Fruit fly (Drosophila melanogaster) whole organism, prepupa: ENCODE data around the gene CG1468.

Experiments used
- CG11294 ChIP-seq: fragments of 200-800 bp; sonication (Bioruptor generic); IDR thresholded peaks from 2 replicates; pipeline ENCODE4 v1.3.6; 2022; ENCODE audit warnings: missing biosample characterization, missing genetic modification characterization
- CG32006 ChIP-seq: fragments of 200-800 bp; sonication (Bioruptor generic); optimal IDR thresholded peaks from 3 replicates; lab custom pipeline; 2017; ENCODE audit warnings: missing biosample characterization, mild to moderate bottlenecking, missing genetic modification characterization
- CG6854 ChIP-seq: fragments of 200-800 bp; sonication (Bioruptor generic); optimal IDR thresholded peaks from 2 replicates; lab custom pipeline; 2017; ENCODE audit warnings: missing biosample characterization, mild to moderate bottlenecking, missing genetic modification characterization
- CG7368 ChIP-seq: fragments of 200-800 bp; sonication (Bioruptor generic); optimal IDR thresholded peaks from 3 replicates; lab custom pipeline; 2016; ENCODE audit warnings: missing biosample characterization, missing genetic modification characterization
- CG8119 ChIP-seq: fragments of 200-800 bp; sonication (Bioruptor generic); IDR thresholded peaks from 3 replicates; pipeline ENCODE4 v1.3.6; 2022; ENCODE audit warnings: missing biosample characterization, missing genetic modification characterization
- Hr4 ChIP-seq: fragments of 200-800 bp; sonication (Bioruptor generic); optimal IDR thresholded peaks from 3 replicates; lab custom pipeline; 2016; ENCODE audit warnings: missing biosample characterization, missing genetic modification characterization
- OdsH ChIP-seq: fragments of 200-800 bp; sonication (Bioruptor generic); optimal IDR thresholded peaks from 3 replicates; lab custom pipeline; 2016; ENCODE audit warnings: missing biosample characterization, missing genetic modification characterization
- Sox102F ChIP-seq: fragments of 200-800 bp; sonication (Bioruptor generic); optimal IDR thresholded peaks from 2 replicates; lab custom pipeline; 2016; ENCODE audit warnings: missing biosample characterization, mild to moderate bottlenecking, missing genetic modification characterization
- achi ChIP-seq: fragments of 200-800 bp; sonication (Bioruptor generic); optimal IDR thresholded peaks from 3 replicates; lab custom pipeline; 2016; ENCODE audit warnings: missing biosample characterization, missing genetic modification characterization
- dsx ChIP-seq: fragments of 200-800 bp; optimal IDR thresholded peaks from 3 replicates; lab custom pipeline; 2019; ENCODE audit warnings: missing biosample characterization, mild to moderate bottlenecking, missing genetic modification characterization, moderate library complexity; ENCODE audit not compliant: poor library complexity, severe bottlenecking
- fd59A ChIP-seq: fragments of 200-800 bp; sonication (Bioruptor generic); optimal IDR thresholded peaks from 2 replicates; lab custom pipeline; 2017; ENCODE audit warnings: missing biosample characterization, mild to moderate bottlenecking, missing genetic modification characterization, missing genetic modification reagents
- svp ChIP-seq: fragments of 200-800 bp; sonication (Bioruptor generic); peaks from one replicate; lab custom pipeline; 2016; ENCODE audit warnings: missing biosample characterization, missing genetic modification characterization

DNA sequence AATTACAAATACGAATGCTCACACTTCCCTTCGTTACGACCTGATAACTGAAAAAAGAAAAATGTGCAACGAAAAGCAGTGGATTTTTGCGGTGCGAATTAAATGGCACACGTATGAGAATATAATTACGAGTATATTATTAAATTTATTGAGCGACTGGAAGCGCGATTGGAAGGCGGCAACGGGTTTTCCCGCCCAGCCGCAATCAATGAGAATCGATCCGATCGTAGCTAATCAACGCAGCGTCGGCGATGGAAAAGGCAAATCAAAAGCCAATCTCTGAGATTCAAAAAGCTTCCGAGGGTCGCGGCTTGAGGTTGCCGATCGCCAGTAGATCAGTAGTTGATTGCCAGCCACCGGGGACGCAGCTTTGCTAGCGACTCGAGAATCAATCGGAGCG is 13.3 kb upstream of the CG1468 start, which contains the start of gene Ser7:
- TF ChIP-seq dsx (no peak), achi (GFP tag; lab: Kevin White, UChicago) (no peak), Sox102F (GFP tag; lab: Kevin White, UChicago) (no peak), fd59A (no peak), CG8119 (GFP tag; lab: Robert Waterston, UW) (no peak), Hr4 (GFP tag; lab: Kevin White, UChicago) (no peak), CG11294 (GFP tag; lab: Robert Waterston, UW) (no peak), OdsH (GFP tag; lab: Kevin White, UChicago) (no peak), CG32006 (GFP tag; lab: Kevin White, UChicago) (no peak), CG6854 (no peak), CG7368 (no peak), svp (peak; percentile 70)
